Fruit fly (Drosophila melanogaster): ENCODE measurements around the gene alpha-Est6.
A peak's percentile ranks its signal among the peaks of the same experiment; 100 is the strongest.

Gene alpha-Est6

dm6 chr3R:7492099-7492498, 36.5 kb downstream of the alpha-Est6 start:
- no peak for TF ChIP-seq Pif1A (GFP tag; optimal IDR thresholded peaks at IDR 0.05)
- peak; percentile 17; the same call in 1 of the 2 replicates for TF ChIP-seq Ets98B (GFP tag; IDR thresholded peaks at IDR 0.05)

DNA sequence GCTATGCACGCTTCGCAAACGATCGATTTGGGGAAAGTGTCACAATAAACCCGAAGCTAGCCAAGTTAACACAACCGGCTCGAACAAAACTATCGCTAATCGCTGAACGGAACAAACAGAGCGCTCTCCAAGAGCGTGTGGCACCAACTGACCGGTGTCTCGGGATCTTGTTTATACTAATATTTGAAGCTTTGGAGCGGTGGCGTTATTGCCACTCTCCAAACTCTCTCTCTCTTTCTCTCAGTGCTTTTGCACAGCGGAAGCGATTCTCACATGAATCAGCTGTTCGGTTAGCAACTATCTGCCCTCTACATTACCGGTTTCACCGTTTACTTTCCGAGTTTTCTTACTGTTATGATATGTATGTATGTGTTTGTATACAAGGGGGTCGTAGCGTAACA, 37.1 kb downstream of the alpha-Est6 start:
- TF ChIP-seq CG9948 (tag; optimal IDR thresholded peaks at IDR 0.05) (no peak), Pif1B (GFP tag; optimal IDR thresholded peaks at IDR 0.05) (no peak), CG12605 (GFP tag; IDR thresholded peaks at IDR 0.05) (peak; percentile 38), CG10348 (GFP tag; IDR thresholded peaks at IDR 0.05) (no peak), CG34367 (tag; optimal IDR thresholded peaks at IDR 0.05) (no peak), rn (GFP tag; IDR thresholded peaks at IDR 0.05) (no peak), fd96Ca (GFP tag; IDR thresholded peaks at IDR 0.05) (0 out of 3 replicates have a peak, but pooled peaks have one; percentile 11), Pif1A (GFP tag; optimal IDR thresholded peaks at IDR 0.05) (no peak), CG15710 (tag; optimal IDR thresholded peaks at IDR 0.05) (no peak), CG4496 (GFP tag; IDR thresholded peaks at IDR 0.05) (peak; percentile 63; the same call in 2 of the 3 replicates), Snoo (tag; optimal IDR thresholded peaks at IDR 0.05) (no peak), D1 (tag; optimal IDR thresholded peaks at IDR 0.05) (no peak), Ets98B (GFP tag; IDR thresholded peaks at IDR 0.05) (peak; percentile 66; the same call in 1 of the 2 replicates), gl (tag; optimal IDR thresholded peaks at IDR 0.05) (no peak)

DNA sequence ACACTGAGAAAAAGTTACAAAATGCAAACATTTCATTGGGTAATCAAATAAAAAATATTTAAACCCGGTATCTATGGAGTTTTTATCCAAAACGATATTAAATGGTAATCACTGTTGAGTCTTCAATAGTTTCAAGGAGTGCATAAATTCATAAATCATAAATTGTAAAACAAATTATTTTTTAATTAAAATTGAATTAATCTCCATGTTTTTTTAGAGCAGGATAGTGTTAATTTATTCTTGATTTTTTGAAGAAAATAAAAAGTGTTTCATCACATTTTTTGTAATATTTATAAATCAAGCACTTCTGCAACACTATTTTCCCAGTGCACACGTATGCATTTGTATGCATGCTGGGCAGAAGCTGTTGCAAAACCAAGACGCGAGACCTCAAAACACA, 37.7 kb downstream of the alpha-Est6 start:
- TF ChIP-seq gl (tag; optimal IDR thresholded peaks at IDR 0.05) (no peak), rn (GFP tag; IDR thresholded peaks at IDR 0.05) (peak; percentile 53), CG17806 (tag; optimal IDR thresholded peaks at IDR 0.05) (peak; percentile 61), CG34367 (tag; optimal IDR thresholded peaks at IDR 0.05) (peak; percentile 43), CG4496 (GFP tag; IDR thresholded peaks at IDR 0.05) (peak; percentile 71; the same call in 2 of the 3 replicates), Pif1B (GFP tag; optimal IDR thresholded peaks at IDR 0.05) (peak; percentile 56), fd96Ca (GFP tag; IDR thresholded peaks at IDR 0.05) (no peak), CG9948 (tag; optimal IDR thresholded peaks at IDR 0.05) (peak; percentile 70), Pif1A (GFP tag; optimal IDR thresholded peaks at IDR 0.05) (peak; percentile 70), CG12605 (GFP tag; IDR thresholded peaks at IDR 0.05) (peak; percentile 35; the same call in 1 of the 2 replicates), CG13204 (GFP tag; optimal IDR thresholded peaks at IDR 0.05) (no peak), D1 (tag; optimal IDR thresholded peaks at IDR 0.05) (no peak), CG8159 (tag; optimal IDR thresholded peaks at IDR 0.05) (peak; percentile 70), CG15710 (tag; optimal IDR thresholded peaks at IDR 0.05) (peak; percentile 63), CG32121 (GFP tag; IDR thresholded peaks at IDR 0.05) (peak; percentile 82), Ets98B (GFP tag; IDR thresholded peaks at IDR 0.05) (peak; percentile 45; the same call in 1 of the 2 replicates), CG14655 (GFP tag; optimal IDR thresholded peaks at IDR 0.05) (peak; percentile 85), Snoo (tag; optimal IDR thresholded peaks at IDR 0.05) (peak; percentile 64), CG10348 (GFP tag; IDR thresholded peaks at IDR 0.05) (no peak), CG8301 (tag; optimal IDR thresholded peaks at IDR 0.05) (peak; percentile 79)

DNA sequence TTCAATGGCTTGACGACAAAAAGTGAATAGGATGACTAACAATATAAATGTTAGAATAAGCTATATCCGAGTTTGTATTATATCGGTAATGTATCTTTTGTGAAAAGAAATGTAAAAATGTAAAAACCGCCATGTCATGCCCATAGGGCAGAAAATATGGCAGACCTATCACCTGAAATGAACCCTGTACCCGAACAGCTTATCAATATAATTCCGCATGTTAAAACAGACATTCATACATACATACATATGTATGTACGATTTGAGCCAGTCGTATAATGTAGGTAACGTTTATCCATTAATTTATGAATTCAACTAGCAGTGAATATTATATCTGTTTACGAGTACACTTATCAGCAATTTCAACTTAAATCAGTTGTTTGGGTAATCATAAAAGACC, 38.7 kb downstream of the alpha-Est6 start:
- TF ChIP-seq Ets98B (GFP tag; IDR thresholded peaks at IDR 0.05) (no peak), CG32121 (GFP tag; IDR thresholded peaks at IDR 0.05) (no peak), CG13204 (GFP tag; optimal IDR thresholded peaks at IDR 0.05) (no peak), Pif1A (GFP tag; optimal IDR thresholded peaks at IDR 0.05) (no peak), gl (tag; optimal IDR thresholded peaks at IDR 0.05) (no peak), CG12605 (GFP tag; IDR thresholded peaks at IDR 0.05) (no peak), D1 (tag; optimal IDR thresholded peaks at IDR 0.05) (no peak), CG8301 (tag; optimal IDR thresholded peaks at IDR 0.05) (no peak), CG8159 (tag; optimal IDR thresholded peaks at IDR 0.05) (no peak), CG15710 (tag; optimal IDR thresholded peaks at IDR 0.05) (no peak), Snoo (tag; optimal IDR thresholded peaks at IDR 0.05) (no peak), rn (GFP tag; IDR thresholded peaks at IDR 0.05) (no peak), CG9948 (tag; optimal IDR thresholded peaks at IDR 0.05) (no peak), CG4496 (GFP tag; IDR thresholded peaks at IDR 0.05) (no peak), CG34367 (tag; optimal IDR thresholded peaks at IDR 0.05) (no peak), fd96Ca (GFP tag; IDR thresholded peaks at IDR 0.05) (no peak)

dm6 chr3R:7475708-7476107, 52.9 kb downstream of the alpha-Est6 start:
- TF ChIP-seq Ets98B (GFP tag; IDR thresholded peaks at IDR 0.05), result no peak
- no peak for TF ChIP-seq gl (tag; optimal IDR thresholded peaks at IDR 0.05)
- no peak for TF ChIP-seq CG10348 (GFP tag; IDR thresholded peaks at IDR 0.05)
- no peak for TF ChIP-seq CG8159 (tag; optimal IDR thresholded peaks at IDR 0.05)
- TF ChIP-seq D1 (tag; optimal IDR thresholded peaks at IDR 0.05), result no peak
- no peak for TF ChIP-seq CG14655 (GFP tag; optimal IDR thresholded peaks at IDR 0.05)
- TF ChIP-seq CG32121 (GFP tag; IDR thresholded peaks at IDR 0.05), result no peak
- no peak for TF ChIP-seq Pif1B (GFP tag; optimal IDR thresholded peaks at IDR 0.05)
- TF ChIP-seq fd96Ca (GFP tag; IDR thresholded peaks at IDR 0.05), result no peak
- TF ChIP-seq rn (GFP tag; IDR thresholded peaks at IDR 0.05), result no peak
- no peak for TF ChIP-seq CG13204 (GFP tag; optimal IDR thresholded peaks at IDR 0.05)
- no peak for TF ChIP-seq CG9948 (tag; optimal IDR thresholded peaks at IDR 0.05)
- no peak for TF ChIP-seq Snoo (tag; optimal IDR thresholded peaks at IDR 0.05)

- TF ChIP-seq CG15710 (tag; optimal IDR thresholded peaks at IDR 0.05) (peak; percentile 29), CG4496 (GFP tag; IDR thresholded peaks at IDR 0.05) (peak; percentile 96), CG9948 (tag; optimal IDR thresholded peaks at IDR 0.05) (no peak), Snoo (tag; optimal IDR thresholded peaks at IDR 0.05) (peak; percentile 66), fd96Ca (GFP tag; IDR thresholded peaks at IDR 0.05) (peak; percentile 80; the same call in 2 of the 3 replicates), gl (tag; optimal IDR thresholded peaks at IDR 0.05) (peak; percentile 71), CG14655 (GFP tag; optimal IDR thresholded peaks at IDR 0.05) (peak; percentile 73), CG8159 (tag; optimal IDR thresholded peaks at IDR 0.05) (peak; percentile 44), CG10348 (GFP tag; IDR thresholded peaks at IDR 0.05) (no peak), Ets98B (GFP tag; IDR thresholded peaks at IDR 0.05) (peak; percentile 79), CG17806 (tag; optimal IDR thresholded peaks at IDR 0.05) (peak; percentile 31), CG8301 (tag; optimal IDR thresholded peaks at IDR 0.05) (peak; percentile 35), Pif1A (GFP tag; optimal IDR thresholded peaks at IDR 0.05) (peak; percentile 64), CG12605 (GFP tag; IDR thresholded peaks at IDR 0.05) (peak; percentile 73), EcR (GFP tag; optimal IDR thresholded peaks at IDR 0.05) (peak; percentile 99), Pif1B (GFP tag; optimal IDR thresholded peaks at IDR 0.05) (peak; percentile 53), CG34367 (tag; optimal IDR thresholded peaks at IDR 0.05) (peak; percentile 26), CG13204 (GFP tag; optimal IDR thresholded peaks at IDR 0.05) (peak; percentile 100), D1 (tag; optimal IDR thresholded peaks at IDR 0.05) (no peak), rn (GFP tag; IDR thresholded peaks at IDR 0.05) (no peak), CG32121 (GFP tag; IDR thresholded peaks at IDR 0.05) (peak; percentile 68; the same call in 1 of the 2 replicates)
These were observed 53.9 kb downstream of the alpha-Est6 start for dm6 chr3R:7474616-7475120.

Data from whole organism, pupa.